Worm (Caenorhabditis elegans): ENCODE data around the gene F10E9.5.

F10E9.5 gene

DNA sequence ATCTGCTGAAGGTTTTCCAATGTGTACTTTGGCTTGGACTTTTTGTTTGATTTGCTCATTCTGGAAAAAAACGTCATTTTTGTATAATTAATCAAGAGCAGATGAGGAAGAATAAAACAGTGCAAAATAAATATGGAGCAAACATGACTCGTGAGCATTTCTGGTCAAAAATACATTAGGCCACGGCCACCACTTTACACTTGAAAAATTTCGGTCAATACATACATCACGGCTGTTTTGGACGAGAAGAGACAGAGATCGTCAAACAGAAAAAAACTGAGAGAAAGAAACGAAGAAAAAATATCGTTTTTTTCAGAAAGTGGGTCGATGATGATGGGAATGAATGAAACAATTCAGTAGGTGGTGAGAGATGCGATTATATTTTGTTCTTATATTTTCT, 39.1 kb upstream of the F10E9.5 start, which contains the start of the genes F09G8.7 and crn-7:
Gene F09G8.7 (minus strand): TSS at position 60 of the 400 bp plus-strand sequence.
Gene crn-7 (plus strand): TSS at position 236 of the 400 bp plus-strand sequence.
- TF ChIP-seq F10B5.3 (tag; optimal IDR thresholded peaks at IDR 0.05) (no peak), dpl-1 (GFP tag; optimal IDR thresholded peaks at IDR 0.05) (no peak), Y75B8A.6 (GFP tag; IDR thresholded peaks at IDR 0.05) (no peak), arid-1 (GFP tag; conservative IDR thresholded peaks at IDR 0.05) (no peak), nhr-48 (tag; optimal IDR thresholded peaks at IDR 0.05) (no peak), R02D3.7 (tag; optimal IDR thresholded peaks at IDR 0.05) (no peak), dve-1 (tag; optimal IDR thresholded peaks at IDR 0.05; ENCODE audit: insufficient read depth) (peak; percentile 28), mep-1 (tag; optimal IDR thresholded peaks at IDR 0.05) (no peak), hmg-1.1 (GFP tag; IDR thresholded peaks at IDR 0.05) (no peak), madf-5 (GFP tag; IDR thresholded peaks at IDR 0.05) (no peak), unc-39 (tag; optimal IDR thresholded peaks at IDR 0.05) (no peak), nhr-76 (tag; optimal IDR thresholded peaks at IDR 0.05) (no peak), ama-1 (optimal IDR thresholded peaks at IDR 0.05) (no peak), F26F4.8 (GFP tag; conservative IDR thresholded peaks at IDR 0.05) (no peak), nhr-10 (tag; optimal IDR thresholded peaks at IDR 0.05) (no peak), T20F7.1 (GFP tag; optimal IDR thresholded peaks at IDR 0.05) (no peak), F44E2.7 (GFP tag; IDR thresholded peaks at IDR 0.05) (no peak), daf-12 (tag; optimal IDR thresholded peaks at IDR 0.05) (no peak), dmd-8 (GFP tag; IDR thresholded peaks at IDR 0.05) (no peak), zfp-2 (tag; optimal IDR thresholded peaks at IDR 0.05) (no peak), aha-1 (tag) (no peak), pqm-1 (tag; optimal IDR thresholded peaks at IDR 0.05) (no peak), pha-4 (GFP tag; IDR thresholded peaks at IDR 0.05) (no peak), pha-4 (tag; optimal IDR thresholded peaks at IDR 0.05) (peak; percentile 45), unc-62 (GFP tag; optimal IDR thresholded peaks at IDR 0.05 in 1 of 2) (peak in 1 of 2 experiments; percentile 57), unc-62 (tag; optimal IDR thresholded peaks at IDR 0.05) (no peak), hlh-11 (tag; optimal IDR thresholded peaks at IDR 0.05) (peak; percentile 38), hlh-30 (tag; optimal IDR thresholded peaks at IDR 0.05; ENCODE audit: insufficient read depth) (peak; percentile 55), fkh-10 (GFP tag; optimal IDR thresholded peaks at IDR 0.05) (no peak), skn-1 (tag; optimal IDR thresholded peaks at IDR 0.05) (no peak), Y48G9A.11 (GFP tag; IDR thresholded peaks at IDR 0.05) (no peak), nhr-25 (tag; optimal IDR thresholded peaks at IDR 0.05; ENCODE audit: borderline replicate concordance, insufficient read depth) (no peak), lin-13 (GFP tag; optimal IDR thresholded peaks at IDR 0.05) (no peak), ceh-28 (tag; optimal IDR thresholded peaks at IDR 0.05) (no peak), nhr-41 (GFP tag; IDR thresholded peaks at IDR 0.05) (no peak), Y5F2A.4 (GFP tag; optimal IDR thresholded peaks at IDR 0.05) (no peak), nhr-111 (GFP tag; optimal IDR thresholded peaks at IDR 0.05) (no peak), lin-1 (GFP tag; IDR thresholded peaks at IDR 0.05) (no peak), tag-97 (GFP tag; IDR thresholded peaks at IDR 0.05) (no peak), gei-8 (GFP tag; optimal IDR thresholded peaks at IDR 0.05) (no peak), dmd-6 (GFP tag; IDR thresholded peaks at IDR 0.05) (no peak), ceh-20 (GFP tag; IDR thresholded peaks at IDR 0.05) (no peak), dmd-9 (GFP tag; IDR thresholded peaks at IDR 0.05) (no peak), lin-38 (GFP tag; IDR thresholded peaks at IDR 0.05) (peak; percentile 39; the same call in 1 of the 2 replicates), lsy-2 (tag; optimal IDR thresholded peaks at IDR 0.05) (peak in 1 of 2 experiments; percentile 61), egl-43 (GFP tag; IDR thresholded peaks at IDR 0.05) (no peak), hif-1 (tag; optimal IDR thresholded peaks at IDR 0.05) (no peak), ctbp-1 (GFP tag; IDR thresholded peaks at IDR 0.05) (no peak), nhr-77 (tag; optimal IDR thresholded peaks at IDR 0.05) (no peak), lin-29 (GFP tag; IDR thresholded peaks at IDR 0.05) (no peak), cey-2 (tag; optimal IDR thresholded peaks at IDR 0.05; ENCODE audit: borderline replicate concordance, insufficient read depth) (no peak), ceh-82 (tag; optimal IDR thresholded peaks at IDR 0.05) (no peak)
